Worm (Caenorhabditis elegans): ENCODE data around the gene C14A6.3.

DNA sequence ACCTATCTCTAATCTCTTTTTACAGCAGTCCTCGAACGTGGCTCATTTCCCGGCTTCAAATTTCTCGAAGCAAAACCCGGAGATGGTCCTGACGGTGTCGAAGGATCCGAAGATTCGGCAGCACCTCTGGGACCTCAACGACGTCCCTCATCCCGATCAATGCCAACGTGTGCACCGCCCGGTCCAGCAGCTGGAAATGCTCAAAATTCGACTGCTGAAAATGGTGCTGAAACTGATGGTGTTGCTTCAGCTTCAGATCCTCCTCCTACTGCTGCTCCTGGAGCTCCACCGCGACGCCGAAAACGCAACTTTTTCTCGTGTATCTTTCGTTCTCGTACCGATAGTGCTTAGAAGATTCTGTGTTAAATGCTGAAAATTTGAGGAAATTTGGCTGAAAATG is 40.1 kb upstream of the C14A6.3 start:
- TF ChIP-seq lsy-2 (tag; optimal IDR thresholded peaks at IDR 0.05): no peak
- no peak for TF ChIP-seq nhr-28 (tag; optimal IDR thresholded peaks at IDR 0.05)
- no peak for TF ChIP-seq sem-2 (GFP tag; optimal IDR thresholded peaks at IDR 0.05)
- TF ChIP-seq ces-1 (GFP tag; optimal IDR thresholded peaks at IDR 0.05): no peak
- TF ChIP-seq nhr-237 (tag; optimal IDR thresholded peaks at IDR 0.05): no peak
- no peak for TF ChIP-seq unc-62 (GFP tag; optimal IDR thresholded peaks at IDR 0.05)
- TF ChIP-seq nhr-12 (tag; optimal IDR thresholded peaks at IDR 0.05): no peak
- no peak for TF ChIP-seq M03D4.4 (tag; optimal IDR thresholded peaks at IDR 0.05)
- TF ChIP-seq pha-4 (tag; optimal IDR thresholded peaks at IDR 0.05): no peak
- TF ChIP-seq hlh-1 (tag; optimal IDR thresholded peaks at IDR 0.05): no peak
- TF ChIP-seq mab-5 (tag; optimal IDR thresholded peaks at IDR 0.05): no peak

Measured in whole organism, mixed stage, embryonic.